Worm (Caenorhabditis elegans): ENCODE measurements around the gene etc-1.

- TF ChIP-seq W03F9.2 (tag; optimal IDR thresholded peaks at IDR 0.05), result no peak
- no peak for TF ChIP-seq him-1 (tag; optimal IDR thresholded peaks at IDR 0.05)
Measured at ce11 chrII:8704413-8704874, 39.8 kb downstream of the etc-1 start, which contains the start of gene prx-5.
